Fruit fly (Drosophila melanogaster): ENCODE data around the gene CG7202.
A peak's percentile ranks its signal among the peaks of the same experiment; 100 is the strongest.

- TF ChIP-seq CG1620 (GFP tag; optimal IDR thresholded peaks at IDR 0.05): peak; percentile 51
- TF ChIP-seq CG11617 (GFP tag; optimal IDR thresholded peaks at IDR 0.05): peak; percentile 5
- TF ChIP-seq CG33017 (tag; optimal IDR thresholded peaks at IDR 0.05): no peak
- no peak for TF ChIP-seq kay (GFP tag; ENCODE audit: borderline replicate concordance)
- no peak for TF ChIP-seq toe (GFP tag; optimal IDR thresholded peaks at IDR 0.05)
- no peak for TF ChIP-seq CG7045 (GFP tag; optimal IDR thresholded peaks at IDR 0.05)
- TF ChIP-seq ovo (GFP tag; optimal IDR thresholded peaks at IDR 0.05): peak; percentile 86
- TF ChIP-seq bab1 (GFP tag; optimal IDR thresholded peaks at IDR 0.05): peak; percentile 70
- peak; percentile 50 for TF ChIP-seq pad (GFP tag; optimal IDR thresholded peaks at IDR 0.05)
- TF ChIP-seq tj (GFP tag; optimal IDR thresholded peaks at IDR 0.05): no peak
- peak; percentile 19 for TF ChIP-seq Crg-1 (GFP tag; optimal IDR thresholded peaks at IDR 0.05)
- TF ChIP-seq Clk (GFP tag; optimal IDR thresholded peaks at IDR 0.05): no peak
- TF ChIP-seq cnc (optimal IDR thresholded peaks at IDR 0.05): peak; percentile 81 to 95
- peak; percentile 33 for TF ChIP-seq Mnt (GFP tag; optimal IDR thresholded peaks at IDR 0.05)
Observed at dm6 chr3L:21536857-21537256, 44.3 kb upstream of the CG7202 start, which contains the start of gene Rpn10.

All from whole organism, adult.